Worm (Caenorhabditis elegans) whole organism, late embryonic: ENCODE results near the gene F31F7.1.

ENCODE experiments used
- T23F11.4 ChIP-seq: fragments of 200-800 bp; sonication (Bioruptor generic); optimal IDR thresholded peaks from 2 replicates; lab custom pipeline; 2018; ENCODE audit warnings: mild to moderate bottlenecking, missing genetic modification characterization, missing compliant biosample characterization
- ceh-2 ChIP-seq: sonication (generic microtip); optimal IDR thresholded peaks from 2 replicates; lab custom pipeline; 2016; ENCODE audit warnings: missing genotype, missing genetic modification characterization, missing compliant biosample characterization
- nhr-11 ChIP-seq: fragments of 150-350 bp; optimal IDR thresholded peaks from 2 replicates; lab custom pipeline; 2014; ENCODE audit warnings: missing biosample characterization, missing genetic modification characterization
- pha-4 ChIP-seq: fragments of 150-350 bp; optimal IDR thresholded peaks from 2 replicates; lab custom pipeline; 2018; ENCODE audit warnings: missing biosample characterization, missing genetic modification reagents, missing genetic modification characterization
- tbx-2 ChIP-seq: sonication (generic microtip); optimal IDR thresholded peaks from 2 replicates; lab custom pipeline; 2016; ENCODE audit warnings: missing genetic modification characterization, missing compliant biosample characterization

ce11 chrV:6268526-6268925 is 7.7 kb upstream of the F31F7.1 start:
- TF ChIP-seq nhr-11 (no peak), pha-4 (tag; lab: Kevin White, UChicago) (no peak), T23F11.4 (no peak), tbx-2 (tag; lab: Kevin White, UChicago) (no peak), ceh-2 (tag; lab: Kevin White, UChicago) (no peak)
